1 fruit fly cellular context compared by ENCODE assay signal in genomic region chr2L:1491791-1492345, dm6.
TF ChIP-seq lines count a peak whose summit lies in the region.

CG31928 (plus strand) TSS chr2L:1492295.

TF ChIP-seq in whole organism, embryonic, 481 proteins besides CTCF, POLR2A, EP300 and RAD21 (continued from another document):
- no peak for TF ChIP-seq CG18599 (GFP tag; optimal IDR thresholded peaks at IDR 0.05; lab: Kevin White, UChicago)
- peak; percentile 32 for TF ChIP-seq CG9817 (tag; optimal IDR thresholded peaks at IDR 0.05; lab: Kevin White, UChicago)
- no peak for TF ChIP-seq CG9609 (GFP tag; optimal IDR thresholded peaks at IDR 0.05; lab: Kevin White, UChicago)
- TF ChIP-seq sr (GFP tag; IDR thresholded peaks at IDR 0.05; lab: Robert Waterston, UW), result no peak
- TF ChIP-seq CG11093 (GFP tag; IDR thresholded peaks at IDR 0.05; lab: Robert Waterston, UW), result no peak
- peak; percentile 17; the same call in 1 of the 2 replicates for TF ChIP-seq CG14441 (GFP tag; IDR thresholded peaks at IDR 0.05; lab: Robert Waterston, UW)
- TF ChIP-seq zfh1 (GFP tag; IDR thresholded peaks at IDR 0.05; lab: Robert Waterston, UW), result no peak
- peak; percentile 72 for TF ChIP-seq Rfx (GFP tag; IDR thresholded peaks at IDR 0.05; lab: Robert Waterston, UW)
- TF ChIP-seq TFAM (GFP tag; optimal IDR thresholded peaks at IDR 0.05; lab: Kevin White, UChicago), result no peak
- no peak for TF ChIP-seq gsb (GFP tag; IDR thresholded peaks at IDR 0.05; lab: Robert Waterston, UW)
- no peak for TF ChIP-seq CG9437 (GFP tag; optimal IDR thresholded peaks at IDR 0.05; lab: Kevin White, UChicago)
- no peak for TF ChIP-seq peb (GFP tag; IDR thresholded peaks at IDR 0.05; lab: Robert Waterston, UW)
- TF ChIP-seq E2f2 (GFP tag; IDR thresholded peaks at IDR 0.05; lab: Robert Waterston, UW), result peak; percentile 85
- no peak for TF ChIP-seq Fer2 (tag; optimal IDR thresholded peaks at IDR 0.05; lab: Kevin White, UChicago)
- no peak for TF ChIP-seq fd64A (GFP tag; optimal IDR thresholded peaks at IDR 0.05; lab: Kevin White, UChicago)
- peak; percentile 11 for TF ChIP-seq CG33213 (GFP tag; optimal IDR thresholded peaks at IDR 0.05; lab: Kevin White, UChicago)
- TF ChIP-seq caup (GFP tag; optimal IDR thresholded peaks at IDR 0.05; lab: Kevin White, UChicago; ENCODE audit: severe bottlenecking), result no peak
- no peak for TF ChIP-seq dysf (GFP tag; IDR thresholded peaks at IDR 0.05; lab: Robert Waterston, UW)
- no peak for TF ChIP-seq CG14965 (GFP tag; optimal IDR thresholded peaks at IDR 0.05; lab: Kevin White, UChicago; ENCODE audit: borderline replicate concordance)
- no peak for TF ChIP-seq CG10147 (GFP tag; optimal IDR thresholded peaks at IDR 0.05; lab: Kevin White, UChicago)
- no peak for TF ChIP-seq org-1 (GFP tag; optimal IDR thresholded peaks at IDR 0.05; lab: Kevin White, UChicago)
- no peak for TF ChIP-seq CG13624 (GFP tag; optimal IDR thresholded peaks at IDR 0.05; lab: Kevin White, UChicago)
- no peak for TF ChIP-seq HLHmδ (GFP tag; optimal IDR thresholded peaks at IDR 0.05; lab: Kevin White, UChicago)
- peak; percentile 12; the same call in 1 of the 3 replicates for TF ChIP-seq CG6791 (GFP tag; IDR thresholded peaks at IDR 0.05; lab: Robert Waterston, UW; ENCODE audit: partially characterized antibody)
- no peak for TF ChIP-seq inv (GFP tag; IDR thresholded peaks at IDR 0.05; lab: Robert Waterston, UW; ENCODE audit: partially characterized antibody)
- no peak for TF ChIP-seq fd102C (GFP tag; optimal IDR thresholded peaks at IDR 0.05; lab: Kevin White, UChicago)
- TF ChIP-seq Nf-YA (GFP tag; IDR thresholded peaks at IDR 0.05; lab: Robert Waterston, UW), result no peak
- peak; percentile 26 for TF ChIP-seq CG15696 (tag; optimal IDR thresholded peaks at IDR 0.05; lab: Kevin White, UChicago)
- TF ChIP-seq NK7.1 (GFP tag; optimal IDR thresholded peaks at IDR 0.05; lab: Kevin White, UChicago), result no peak
- no peak for TF ChIP-seq zf30C (GFP tag; optimal IDR thresholded peaks at IDR 0.05; lab: Kevin White, UChicago)
- no peak for TF ChIP-seq ftz-f1 (GFP tag; optimal IDR thresholded peaks at IDR 0.05; lab: Kevin White, UChicago)
- TF ChIP-seq lab (GFP tag; optimal IDR thresholded peaks at IDR 0.05; lab: Kevin White, UChicago), result no peak
- no peak for TF ChIP-seq CG1832 (GFP tag; optimal IDR thresholded peaks at IDR 0.05; lab: Kevin White, UChicago)
- TF ChIP-seq sens (GFP tag; lab: Kevin White, UChicago), result peak; percentile 60
- no peak for TF ChIP-seq bbx (GFP tag; IDR thresholded peaks at IDR 0.05; lab: Robert Waterston, UW; ENCODE audit: partially characterized antibody)
- peak; percentile 72 for TF ChIP-seq Bgb (GFP tag; IDR thresholded peaks at IDR 0.05; lab: Robert Waterston, UW; ENCODE audit: partially characterized antibody)
- no peak for TF ChIP-seq CG4282 (GFP tag; optimal IDR thresholded peaks at IDR 0.05; lab: Kevin White, UChicago)
- TF ChIP-seq bowl (GFP tag; IDR thresholded peaks at IDR 0.05; lab: Robert Waterston, UW), result no peak
- TF ChIP-seq CG34376 (GFP tag; optimal IDR thresholded peaks at IDR 0.05; lab: Kevin White, UChicago), result no peak
- no peak for TF ChIP-seq CG4424 (GFP tag; optimal IDR thresholded peaks at IDR 0.05; lab: Kevin White, UChicago)
- no peak for TF ChIP-seq maf-S (GFP tag; optimal IDR thresholded peaks at IDR 0.05; lab: Kevin White, UChicago)
- TF ChIP-seq CG3407 (GFP tag; optimal IDR thresholded peaks at IDR 0.05; lab: Kevin White, UChicago), result no peak
- TF ChIP-seq CG14860 (GFP tag; IDR thresholded peaks at IDR 0.05; lab: Robert Waterston, UW; ENCODE audit: partially characterized antibody), result no peak
- TF ChIP-seq gcm2 (GFP tag; optimal IDR thresholded peaks at IDR 0.05; lab: Kevin White, UChicago), result no peak
- TF ChIP-seq sob (GFP tag; IDR thresholded peaks at IDR 0.05; lab: Robert Waterston, UW), result no peak
- peak; percentile 18 for TF ChIP-seq CG12391 (tag; optimal IDR thresholded peaks at IDR 0.05; lab: Kevin White, UChicago)
- no peak for TF ChIP-seq luna (GFP tag; optimal IDR thresholded peaks at IDR 0.05; lab: Kevin White, UChicago)
- no peak for TF ChIP-seq Sry-δ (GFP tag; optimal IDR thresholded peaks at IDR 0.05; lab: Kevin White, UChicago)
- TF ChIP-seq CG8281 (tag; optimal IDR thresholded peaks at IDR 0.05; lab: Kevin White, UChicago), result no peak
- TF ChIP-seq zfh2 (GFP tag; optimal IDR thresholded peaks at IDR 0.05; lab: Kevin White, UChicago), result no peak
- peak; percentile 9 for TF ChIP-seq Myb (GFP tag; optimal IDR thresholded peaks at IDR 0.05; lab: Kevin White, UChicago)
- TF ChIP-seq E2f1 (GFP tag; IDR thresholded peaks at IDR 0.05; lab: Robert Waterston, UW), result no peak
- TF ChIP-seq CG17385 (GFP tag; optimal IDR thresholded peaks at IDR 0.05; lab: Kevin White, UChicago), result no peak
- no peak for TF ChIP-seq sens-2 (GFP tag; IDR thresholded peaks at IDR 0.05; lab: Robert Waterston, UW)
- TF ChIP-seq CG12942 (GFP tag; optimal IDR thresholded peaks at IDR 0.05; lab: Kevin White, UChicago), result no peak
- TF ChIP-seq CG2202 (tag; optimal IDR thresholded peaks at IDR 0.05; lab: Kevin White, UChicago), result no peak
- TF ChIP-seq slbo (GFP tag; IDR thresholded peaks at IDR 0.05; lab: Robert Waterston, UW), result peak; percentile 52
- peak; percentile 27 for TF ChIP-seq CoRest (tag; optimal IDR thresholded peaks at IDR 0.05; lab: Kevin White, UChicago)
- no peak for TF ChIP-seq CG16779 (GFP tag; IDR thresholded peaks at IDR 0.05; lab: Robert Waterston, UW)
- TF ChIP-seq Taf1 (GFP tag; IDR thresholded peaks at IDR 0.05; lab: Robert Waterston, UW), result no peak
- no peak for TF ChIP-seq Lpt (GFP tag; optimal IDR thresholded peaks at IDR 0.05; lab: Kevin White, UChicago)
- peak; percentile 33 for TF ChIP-seq pita (GFP tag; optimal IDR thresholded peaks at IDR 0.05; lab: Kevin White, UChicago)
- no peak for TF ChIP-seq MTF-1 (GFP tag; optimal IDR thresholded peaks at IDR 0.05; lab: Kevin White, UChicago; ENCODE audit: borderline replicate concordance)
- TF ChIP-seq Opbp (GFP tag; IDR thresholded peaks at IDR 0.05; lab: Robert Waterston, UW; ENCODE audit: partially characterized antibody), result peak; percentile 48; the same call in 1 of the 3 replicates
- TF ChIP-seq vfl (GFP tag; optimal IDR thresholded peaks at IDR 0.05; lab: Kevin White, UChicago), result no peak
- no peak for TF ChIP-seq hth (optimal IDR thresholded peaks at IDR 0.05; lab: Kevin White, UChicago)
- TF ChIP-seq tna (GFP tag; IDR thresholded peaks at IDR 0.05; lab: Robert Waterston, UW; ENCODE audit: partially characterized antibody), result no peak
- no peak for TF ChIP-seq jing (GFP tag; optimal IDR thresholded peaks at IDR 0.05; lab: Kevin White, UChicago)
- no peak for TF ChIP-seq HLH4C (GFP tag; IDR thresholded peaks at IDR 0.05; lab: Robert Waterston, UW; ENCODE audit: partially characterized antibody)
- no peak for TF ChIP-seq bcd (GFP tag; optimal IDR thresholded peaks at IDR 0.05; lab: Kevin White, UChicago)
- TF ChIP-seq btn (GFP tag; optimal IDR thresholded peaks at IDR 0.05; lab: Kevin White, UChicago), result no peak
- TF ChIP-seq fd96Cb (tag; optimal IDR thresholded peaks at IDR 0.05; lab: Kevin White, UChicago), result no peak
- TF ChIP-seq tx (GFP tag; optimal IDR thresholded peaks at IDR 0.05; lab: Kevin White, UChicago), result no peak
- TF ChIP-seq crol (GFP tag; IDR thresholded peaks at IDR 0.05; lab: Robert Waterston, UW), result no peak
- peak; percentile 41; the same call in 1 of the 2 replicates for TF ChIP-seq CG9932 (GFP tag; IDR thresholded peaks at IDR 0.05; lab: Robert Waterston, UW)
- TF ChIP-seq hbn (GFP tag; IDR thresholded peaks at IDR 0.05; lab: Robert Waterston, UW; ENCODE audit: partially characterized antibody), result no peak
- TF ChIP-seq Hmr (GFP tag; optimal IDR thresholded peaks at IDR 0.05; lab: Kevin White, UChicago), result peak; percentile 13
- TF ChIP-seq emc (GFP tag; optimal IDR thresholded peaks at IDR 0.05; lab: Kevin White, UChicago), result no peak
- TF ChIP-seq wek (GFP tag; optimal IDR thresholded peaks at IDR 0.05; lab: Kevin White, UChicago), result no peak
- TF ChIP-seq CG4360 (GFP tag; IDR thresholded peaks at IDR 0.05; lab: Robert Waterston, UW), result no peak
- no peak for TF ChIP-seq Optix (GFP tag; IDR thresholded peaks at IDR 0.05; lab: Robert Waterston, UW)
- no peak for TF ChIP-seq Nf-YC (tag; optimal IDR thresholded peaks at IDR 0.05; lab: Kevin White, UChicago)
- no peak for TF ChIP-seq onecut (GFP tag; IDR thresholded peaks at IDR 0.05; lab: Robert Waterston, UW)
- peak; percentile 72 for TF ChIP-seq Dp (GFP tag; optimal IDR thresholded peaks at IDR 0.05; lab: Kevin White, UChicago)
- TF ChIP-seq HLH54F (GFP tag; optimal IDR thresholded peaks at IDR 0.05; lab: Kevin White, UChicago), result no peak
- TF ChIP-seq MBD-R2 (GFP tag; IDR thresholded peaks at IDR 0.05; lab: Robert Waterston, UW), result peak; percentile 19; the same call in 1 of the 2 replicates
- no peak for TF ChIP-seq corto (GFP tag; optimal IDR thresholded peaks at IDR 0.05; lab: Kevin White, UChicago)
- 0 out of 2 replicates have a peak, but pooled peaks have one; percentile 21 for TF ChIP-seq CG11247 (GFP tag; IDR thresholded peaks at IDR 0.05; lab: Robert Waterston, UW)
- no peak for TF ChIP-seq row (GFP tag; IDR thresholded peaks at IDR 0.05; lab: Robert Waterston, UW)
- TF ChIP-seq ttk (GFP tag; IDR thresholded peaks at IDR 0.05; lab: Robert Waterston, UW), result no peak
- peak; percentile 57; the same call in 1 of the 3 replicates for TF ChIP-seq CG11456 (GFP tag; IDR thresholded peaks at IDR 0.05; lab: Robert Waterston, UW)
- 0 out of 2 replicates have a peak, but pooled peaks have one; percentile 6 for TF ChIP-seq CG14014 (GFP tag; IDR thresholded peaks at IDR 0.05; lab: Robert Waterston, UW)
- no peak for TF ChIP-seq CG5180 (GFP tag; optimal IDR thresholded peaks at IDR 0.05; lab: Kevin White, UChicago)
